Worm (Caenorhabditis elegans) whole organism, L4 larva: ENCODE measurements around the gene T06C12.12.

Experiments used
- F10B5.3 ChIP-seq: sonication (generic microtip); optimal IDR thresholded peaks from 2 replicates; lab custom pipeline; 2016; ENCODE audit warnings: mild to moderate bottlenecking, missing genetic modification characterization, missing compliant biosample characterization
- F49E8.2 ChIP-seq: sonication (generic microtip); optimal IDR thresholded peaks from 2 replicates; lab custom pipeline; 2016; ENCODE audit warnings: missing compliant biosample characterization, mild to moderate bottlenecking, missing genetic modification characterization, borderline replicate concordance
- R02D3.7 ChIP-seq: fragments of 150-350 bp; sonication (generic microtip); optimal IDR thresholded peaks from 3 replicates; lab custom pipeline; 2014; ENCODE audit warnings: missing biosample characterization, missing genetic modification characterization
- T20F7.1 ChIP-seq: fragments of 200-800 bp; sonication (Bioruptor generic); optimal IDR thresholded peaks from 2 replicates; lab custom pipeline; 2018; ENCODE audit warnings: mild to moderate bottlenecking, missing genetic modification characterization, missing compliant biosample characterization
- ZK337.2 ChIP-seq: fragments of 200-800 bp; sonication (Bioruptor generic); IDR thresholded peaks from 2 replicates; pipeline ENCODE4 v1.3.6; 2022; ENCODE audit warnings: missing genetic modification reagents, missing genetic modification characterization, missing compliant biosample characterization
- ceh-28 ChIP-seq: fragments of 150-350 bp; optimal IDR thresholded peaks from 2 replicates; lab custom pipeline; 2014; ENCODE audit warnings: missing biosample characterization, missing genetic modification reagents, missing genetic modification characterization
- daf-16 ChIP-seq, 3 experiments: sonication (generic microtip); optimal IDR thresholded peaks; 2 replicates each; lab custom pipeline; 2016 to 2017; ENCODE audit warnings: missing genetic modification characterization in 3 of 3, missing genetic modification reagents in 3 of 3, mild to moderate bottlenecking in 2 of 3, missing compliant biosample characterization in 2 of 3, missing biosample characterization in 1 of 3, moderate library complexity in 1 of 3
- dmd-6 ChIP-seq: fragments of 200-800 bp; sonication (Bioruptor generic); IDR thresholded peaks from 2 replicates; pipeline ENCODE4 v1.3.6; 2022; ENCODE audit warnings: missing genetic modification reagents, missing genetic modification characterization, missing compliant biosample characterization
- dve-1 ChIP-seq: sonication (generic microtip); optimal IDR thresholded peaks from 2 replicates; lab custom pipeline; 2017; ENCODE audit warnings: antibody characterized with exemption, mild to moderate bottlenecking, missing genetic modification characterization, missing compliant biosample characterization; ENCODE audit not compliant: insufficient read depth
- egl-27 ChIP-seq: sonication (generic microtip); optimal IDR thresholded peaks from 3 replicates; lab custom pipeline; 2017; ENCODE audit warnings: missing biosample characterization, missing genetic modification reagents, missing genetic modification characterization
- egl-43 ChIP-seq: fragments of 200-800 bp; sonication (Bioruptor generic); IDR thresholded peaks from 2 replicates; pipeline ENCODE4 v1.3.6; 2022; ENCODE audit warnings: missing genetic modification reagents, missing genetic modification characterization, missing compliant biosample characterization
- fos-1 ChIP-seq: fragments of 150-350 bp; optimal IDR thresholded peaks from 2 replicates; lab custom pipeline; 2014; ENCODE audit warnings: missing biosample characterization, missing genetic modification characterization
- hif-1 ChIP-seq, 2 experiments: sonication (generic microtip); optimal IDR thresholded peaks; 2 replicates each; lab custom pipeline; 2016 to 2017; ENCODE audit warnings: missing compliant biosample characterization in 2 of 2, missing genetic modification characterization in 2 of 2, missing genetic modification reagents in 2 of 2, missing genotype in 2 of 2, mild to moderate bottlenecking in 1 of 2
- hlh-11 ChIP-seq: fragments of 200-800 bp; sonication (Bioruptor generic); optimal IDR thresholded peaks from 2 replicates; lab custom pipeline; 2018; ENCODE audit warnings: mild to moderate bottlenecking, missing genetic modification characterization, missing compliant biosample characterization
- hlh-30 ChIP-seq: sonication (generic microtip); optimal IDR thresholded peaks from 2 replicates; lab custom pipeline; 2017; ENCODE audit warnings: antibody characterized with exemption, mild to moderate bottlenecking, missing genetic modification characterization, missing compliant biosample characterization; ENCODE audit not compliant: insufficient read depth
- lim-7 ChIP-seq: fragments of 200-800 bp; sonication (Bioruptor generic); IDR thresholded peaks from 2 replicates; pipeline ENCODE4 v1.3.6; 2022; ENCODE audit warnings: missing genetic modification characterization, missing compliant biosample characterization
- lin-38 ChIP-seq: fragments of 200-800 bp; sonication (Bioruptor generic); IDR thresholded peaks from 2 replicates; pipeline ENCODE4 v1.3.6; 2022; ENCODE audit warnings: missing genetic modification reagents, missing genetic modification characterization, missing compliant biosample characterization
- mdl-1 ChIP-seq, 2 experiments: fragments of 150-350 bp in 1 of 2; sonication (generic microtip) in 1 of 2; optimal IDR thresholded peaks; 2 replicates each; lab custom pipeline; 2014 to 2017; ENCODE audit warnings: missing biosample characterization in 2 of 2, missing genetic modification characterization in 2 of 2
- mxl-2 ChIP-seq: fragments of 200-800 bp; sonication (Bioruptor generic); conservative IDR thresholded peaks from 2 replicates; pipeline ENCODE4 v1.3.6; 2022; ENCODE audit warnings: missing genetic modification reagents, missing genetic modification characterization, missing compliant biosample characterization
- mxl-3 ChIP-seq: fragments of 200-800 bp; sonication (Bioruptor generic); optimal IDR thresholded peaks from 2 replicates; lab custom pipeline; 2018; ENCODE audit warnings: mild to moderate bottlenecking, missing genetic modification characterization, missing compliant biosample characterization
- nhr-102 ChIP-seq: sonication (generic microtip); optimal IDR thresholded peaks from 2 replicates; lab custom pipeline; 2016; ENCODE audit warnings: mild to moderate bottlenecking, missing genetic modification characterization, moderate library complexity, missing compliant biosample characterization
- nhr-25 ChIP-seq: sonication (generic microtip); optimal IDR thresholded peaks from 2 replicates; lab custom pipeline; 2017; ENCODE audit warnings: missing genetic modification characterization, mild to moderate bottlenecking, missing compliant biosample characterization, antibody characterized with exemption, moderate library complexity, borderline replicate concordance; ENCODE audit not compliant: insufficient read depth
- nhr-28 ChIP-seq: fragments of 150-350 bp; optimal IDR thresholded peaks from 2 replicates; lab custom pipeline; 2014; ENCODE audit warnings: missing biosample characterization, missing genetic modification characterization
- nhr-42 ChIP-seq: fragments of 200-800 bp; sonication (Bioruptor generic); IDR thresholded peaks from 2 replicates; pipeline ENCODE4 v1.3.6; 2022; ENCODE audit warnings: missing genetic modification characterization, missing compliant biosample characterization
- nhr-48 ChIP-seq: sonication (generic microtip); optimal IDR thresholded peaks from 2 replicates; lab custom pipeline; 2016; ENCODE audit warnings: mild to moderate bottlenecking, missing genetic modification characterization, missing compliant biosample characterization
- nhr-77 ChIP-seq: fragments of 150-350 bp; optimal IDR thresholded peaks from 2 replicates; lab custom pipeline; 2014; ENCODE audit warnings: missing biosample characterization, missing genetic modification characterization
- php-3 ChIP-seq: fragments of 200-800 bp; sonication (Bioruptor generic); IDR thresholded peaks from 2 replicates; pipeline ENCODE4 v1.3.6; 2022; ENCODE audit warnings: missing genetic modification reagents, missing genetic modification characterization, missing compliant biosample characterization
- pqm-1 ChIP-seq: sonication (generic microtip); optimal IDR thresholded peaks from 2 replicates; lab custom pipeline; 2017; ENCODE audit warnings: missing biosample characterization, missing genetic modification characterization
- saeg-2 ChIP-seq: fragments of 200-800 bp; sonication (Bioruptor generic); IDR thresholded peaks from 2 replicates; pipeline ENCODE4 v1.3.6; 2022; ENCODE audit warnings: missing genetic modification reagents, missing genetic modification characterization, missing compliant biosample characterization
- snpc-1.2 ChIP-seq: fragments of 200-800 bp; sonication (Bioruptor generic); IDR thresholded peaks from 2 replicates; pipeline ENCODE4 v1.3.6; 2022; ENCODE audit warnings: missing genetic modification reagents, missing genetic modification characterization, missing compliant biosample characterization
- spr-1 ChIP-seq: sonication (generic microtip); optimal IDR thresholded peaks from 2 replicates; lab custom pipeline; 2016; ENCODE audit warnings: mild to moderate bottlenecking, missing genetic modification characterization, missing compliant biosample characterization
- spr-3 ChIP-seq: fragments of 200-800 bp; sonication (Bioruptor generic); optimal IDR thresholded peaks from 2 replicates; lab custom pipeline; 2018; ENCODE audit warnings: mild to moderate bottlenecking, missing genetic modification characterization, missing compliant biosample characterization
- unc-62 ChIP-seq, 3 experiments: fragments of 150-350 bp in 1 of 3; sonication (generic microtip); optimal IDR thresholded peaks in 2 of 3; peaks in 1 of 3; 1 replicate in 1 of 3; 2 replicates in 2 of 3; lab custom pipeline; 2014 to 2017; ENCODE audit warnings: missing biosample characterization in 3 of 3, missing genetic modification characterization in 3 of 3, missing genetic modification reagents in 3 of 3, missing genotype in 1 of 3
- zfp-2 ChIP-seq: sonication (generic microtip); optimal IDR thresholded peaks from 2 replicates; lab custom pipeline; 2016; ENCODE audit warnings: mild to moderate bottlenecking, missing genetic modification characterization, missing compliant biosample characterization

T06C12.12 gene

ce11 chrV:15880705-15881104 lies 11.2 kb upstream of the T06C12.12 start (continued):
- TF ChIP-seq F49E8.2 (tag; lab: Kevin White, UChicago) = no peak
- no peak for TF ChIP-seq nhr-25 (tag; lab: Kevin White, UChicago)
- TF ChIP-seq F10B5.3 = no peak
- no peak for TF ChIP-seq zfp-2
- peak; percentile 80 for TF ChIP-seq nhr-48 (tag; lab: Kevin White, UChicago)
- no peak for TF ChIP-seq R02D3.7 (tag; lab: Kevin White, UChicago)
- no peak for TF ChIP-seq egl-27 (tag; lab: Kevin White, UChicago)
- TF ChIP-seq spr-1 = no peak
- no peak for TF ChIP-seq mxl-2
- TF ChIP-seq lim-7 (GFP tag; lab: Robert Waterston, UW) = no peak
- TF ChIP-seq nhr-102 (tag; lab: Kevin White, UChicago) = no peak
- TF ChIP-seq snpc-1.2 (GFP tag; lab: Robert Waterston, UW) = no peak
- TF ChIP-seq hif-1 (tag; optimal IDR thresholded peaks at IDR 0.05; lab: Kevin White, UChicago) = peak in 1 of 2 experiments; percentile 37
- TF ChIP-seq egl-43 (GFP tag; lab: Robert Waterston, UW) = no peak
- no peak for TF ChIP-seq fos-1
- TF ChIP-seq saeg-2 = no peak
- TF ChIP-seq nhr-42 (GFP tag; lab: Robert Waterston, UW) = no peak
- TF ChIP-seq lin-38 = no peak
- TF ChIP-seq, all 104 proteins: peak for 25

- TF ChIP-seq unc-62 (GFP tag; optimal IDR thresholded peaks at IDR 0.05 in 1 of 2; lab: Kevin White, UChicago) = peak in 1 of 2 experiments; percentile 57
- no peak for TF ChIP-seq unc-62 (tag; optimal IDR thresholded peaks at IDR 0.05; lab: Kevin White, UChicago)
- no peak for TF ChIP-seq dve-1 (tag; lab: Kevin White, UChicago)
These were observed 7.2 kb upstream of the T06C12.12 start, which contains the start of gene oac-42 for ce11 chrV:15884698-15885097. Gene oac-42 (minus strand): TSS chrV:15884798.

- peak; percentile 3 for TF ChIP-seq nhr-28 (tag; lab: Kevin White, UChicago)
- no peak for TF ChIP-seq ceh-28 (tag; lab: Kevin White, UChicago)
These were observed 5.9 kb upstream of the T06C12.12 start, which contains the start of gene T06C12.9 for ce11 chrV:15885967-15886366. Gene T06C12.9 (minus strand): TSS chrV:15886067.

- peak in 1 of 2 experiments; percentile 29 for TF ChIP-seq mdl-1 (tag; optimal IDR thresholded peaks at IDR 0.05; lab: Kevin White, UChicago)
- TF ChIP-seq nhr-28 (tag; lab: Kevin White, UChicago) = peak; percentile 82
- peak; percentile 86 for TF ChIP-seq dmd-6
- TF ChIP-seq nhr-77 = peak; percentile 32
- peak; percentile 49 for TF ChIP-seq hlh-30 (tag; lab: Kevin White, UChicago)
- TF ChIP-seq ZK337.2 (GFP tag; lab: Robert Waterston, UW) = no peak
- TF ChIP-seq mxl-3 (GFP tag; lab: Kevin White, UChicago) = peak; percentile 48
- no peak for TF ChIP-seq T20F7.1 (GFP tag; lab: Kevin White, UChicago)
- peak; percentile 60; the same call in 1 of the 2 replicates for TF ChIP-seq php-3 (GFP tag; lab: Robert Waterston, UW)
- TF ChIP-seq fos-1 = no peak
- no peak for TF ChIP-seq daf-16 (GFP tag; optimal IDR thresholded peaks at IDR 0.05; lab: Kevin White, UChicago)
- peak; percentile 87 for TF ChIP-seq daf-16 (tag; optimal IDR thresholded peaks at IDR 0.05; lab: Kevin White, UChicago)
- peak; percentile 84 for TF ChIP-seq pqm-1 (tag; lab: Kevin White, UChicago)
- peak; percentile 79 for TF ChIP-seq hlh-11
- no peak for TF ChIP-seq mxl-2
- TF ChIP-seq dve-1 (tag; lab: Kevin White, UChicago) = peak; percentile 48
- TF ChIP-seq spr-3 (GFP tag; lab: Kevin White, UChicago) = no peak
These were observed 4.1 kb upstream of the T06C12.12 start for ce11 chrV:15887708-15888295.
